Worm (Caenorhabditis elegans) whole organism, L3 larva: ENCODE measurements around the gene nuo-3.

ENCODE experiments used
- ama-1 ChIP-seq: fragments of 150-350 bp; optimal IDR thresholded peaks from 2 replicates; lab custom pipeline; 2018
- nfya-1 ChIP-seq: sonication (generic microtip); optimal IDR thresholded peaks from 2 replicates; lab custom pipeline; 2017; ENCODE audit warnings: missing genetic modification characterization, mild to moderate bottlenecking, missing compliant biosample characterization, antibody characterized with exemption, moderate library complexity; ENCODE audit not compliant: insufficient read depth
- nhr-23 ChIP-seq: fragments of 150-350 bp; optimal IDR thresholded peaks from 2 replicates; lab custom pipeline; 2014; ENCODE audit warnings: missing biosample characterization, missing genetic modification reagents, missing genetic modification characterization

DNA sequence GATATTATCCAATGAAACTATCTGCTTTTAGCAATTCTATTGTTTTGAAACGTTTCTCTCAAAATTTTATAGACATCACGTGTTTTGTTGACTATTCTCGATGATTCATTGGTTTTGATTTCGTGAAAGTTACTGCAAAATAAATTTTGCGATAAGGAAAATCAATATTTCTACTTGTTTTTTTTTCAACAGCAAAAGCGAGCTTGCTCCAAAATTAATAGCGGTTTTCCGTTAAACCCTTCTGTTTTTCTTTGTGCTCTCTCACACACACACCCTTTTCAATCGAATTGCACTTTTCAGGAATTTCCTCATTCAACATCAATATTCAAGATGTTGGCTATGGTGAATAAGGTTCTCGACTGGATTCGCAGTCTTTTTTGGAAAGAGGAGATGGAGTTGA, 505 bp upstream of the nuo-3 start, which contains the start of gene arl-8:
- TF ChIP-seq ama-1, result no peak
- no peak for TF ChIP-seq nhr-23 (tag; lab: Kevin White, UChicago)
- TF ChIP-seq nfya-1, result no peak
